Worm (Caenorhabditis elegans) whole organism, young adult: ENCODE results near the gene glb-17.

Experiments
- B0035.1 ChIP-seq: sonication (generic microtip); optimal IDR thresholded peaks from 2 replicates; lab custom pipeline; 2016; ENCODE audit warnings: missing genetic modification characterization, mild to moderate bottlenecking, missing compliant biosample characterization, missing genotype, missing genetic modification reagents
- F33H1.4 ChIP-seq: fragments of 200-800 bp; sonication (Bioruptor generic); IDR thresholded peaks from 2 replicates; pipeline ENCODE4 v1.3.6; 2022; ENCODE audit warnings: missing genetic modification reagents, missing genetic modification characterization, missing compliant biosample characterization
- F37B4.10 ChIP-seq: fragments of 200-800 bp; sonication (Bioruptor generic); IDR thresholded peaks from 2 replicates; pipeline ENCODE4 v1.3.6; 2022; ENCODE audit warnings: missing genetic modification characterization, missing compliant biosample characterization
- K11D2.4 ChIP-seq: fragments of 200-800 bp; sonication (Bioruptor generic); IDR thresholded peaks from 2 replicates; pipeline ENCODE4 v1.3.6; 2022; ENCODE audit warnings: missing genetic modification reagents, missing genetic modification characterization, missing compliant biosample characterization
- T26A5.8 ChIP-seq: sonication (generic microtip); optimal IDR thresholded peaks from 2 replicates; lab custom pipeline; 2016; ENCODE audit warnings: missing genetic modification characterization, missing compliant biosample characterization
- Y95B8A.8 ChIP-seq: fragments of 200-800 bp; sonication (Bioruptor generic); IDR thresholded peaks from 2 replicates; pipeline ENCODE4 v1.3.6; 2022; ENCODE audit warnings: missing genetic modification reagents, missing genetic modification characterization, missing compliant biosample characterization
- ama-1 ChIP-seq, 3 experiments: fragments of 150-350 bp in 1 of 3; sonication (generic microtip) in 2 of 3; optimal IDR thresholded peaks; 2 replicates each; lab custom pipeline; 2014 to 2018; ENCODE audit warnings: missing biosample characterization in 2 of 3, missing genetic modification characterization in 2 of 3, missing genetic modification reagents in 2 of 3
- athp-1 ChIP-seq: sonication (generic microtip); optimal IDR thresholded peaks from 2 replicates; lab custom pipeline; 2017; ENCODE audit warnings: mild to moderate bottlenecking, missing genetic modification characterization, missing compliant biosample characterization
- bed-1 ChIP-seq: fragments of 200-800 bp; sonication (Bioruptor generic); IDR thresholded peaks from 2 replicates; pipeline ENCODE4 v1.3.6; 2022; ENCODE audit warnings: missing genetic modification reagents, missing genetic modification characterization, missing compliant biosample characterization
- cebp-2 ChIP-seq: fragments of 200-800 bp; sonication (Bioruptor generic); IDR thresholded peaks from 2 replicates; pipeline ENCODE4 v1.3.6; 2022; ENCODE audit warnings: missing genetic modification characterization, missing compliant biosample characterization
- ceh-27 ChIP-seq: fragments of 200-800 bp; sonication (Bioruptor generic); optimal IDR thresholded peaks from 2 replicates; lab custom pipeline; 2018; ENCODE audit warnings: mild to moderate bottlenecking, missing genetic modification characterization, moderate library complexity, missing compliant biosample characterization
- ceh-79 ChIP-seq: sonication (generic microtip); optimal IDR thresholded peaks from 2 replicates; lab custom pipeline; 2017; ENCODE audit warnings: mild to moderate bottlenecking, missing genetic modification characterization, missing compliant biosample characterization
- chd-7 ChIP-seq: sonication (generic microtip); optimal IDR thresholded peaks from 2 replicates; lab custom pipeline; 2016; ENCODE audit warnings: mild to moderate bottlenecking, missing genetic modification characterization, moderate library complexity, missing compliant biosample characterization
- egl-44 ChIP-seq: fragments of 200-800 bp; sonication (Bioruptor generic); IDR thresholded peaks from 2 replicates; pipeline ENCODE4 v1.3.6; 2022; ENCODE audit warnings: missing genetic modification reagents, missing genetic modification characterization, missing compliant biosample characterization
- egrh-3 ChIP-seq: fragments of 200-800 bp; sonication (Bioruptor generic); IDR thresholded peaks from 2 replicates; pipeline ENCODE4 v1.3.6; 2022; ENCODE audit warnings: missing genetic modification reagents, missing genetic modification characterization, missing compliant biosample characterization
- ekl-4 ChIP-seq: fragments of 200-800 bp; sonication (Bioruptor generic); IDR thresholded peaks from 2 replicates; pipeline ENCODE4 v1.3.6; 2022; ENCODE audit warnings: missing genetic modification reagents, missing genetic modification characterization, missing compliant biosample characterization
- ets-4 ChIP-seq: fragments of 200-800 bp; sonication (Bioruptor generic); optimal IDR thresholded peaks from 2 replicates; lab custom pipeline; 2018; ENCODE audit warnings: mild to moderate bottlenecking, missing genetic modification characterization, missing compliant biosample characterization
- gei-17 ChIP-seq: fragments of 200-800 bp; sonication (Bioruptor generic); optimal IDR thresholded peaks from 2 replicates; lab custom pipeline; 2018; ENCODE audit warnings: mild to moderate bottlenecking, missing genetic modification characterization, missing compliant biosample characterization
- hlh-12 ChIP-seq: sonication (generic microtip); optimal IDR thresholded peaks from 2 replicates; lab custom pipeline; 2016; ENCODE audit warnings: missing genetic modification characterization, missing compliant biosample characterization
- hrde-1 ChIP-seq: sonication (generic microtip); optimal IDR thresholded peaks from 2 replicates; lab custom pipeline; 2016; ENCODE audit warnings: missing genetic modification characterization, mild to moderate bottlenecking, missing compliant biosample characterization, moderate library complexity, missing genotype, missing genetic modification reagents, borderline replicate concordance
- hsf-1 ChIP-seq: fragments of 200-800 bp; sonication (Bioruptor generic); IDR thresholded peaks from 2 replicates; pipeline ENCODE4 v1.3.6; 2022; ENCODE audit warnings: missing genetic modification reagents, missing genetic modification characterization, missing compliant biosample characterization
- lin-35 ChIP-seq, 3 experiments: fragments of 150-350 bp in 2 of 3; sonication (generic microtip) in 1 of 3; optimal IDR thresholded peaks; 2 replicates each; lab custom pipeline; 2014 to 2018; ENCODE audit warnings: missing biosample characterization in 3 of 3, missing genetic modification characterization in 3 of 3, missing genetic modification reagents in 3 of 3
- lin-40 ChIP-seq: sonication (generic microtip); optimal IDR thresholded peaks from 2 replicates; lab custom pipeline; 2016; ENCODE audit warnings: missing genetic modification characterization, mild to moderate bottlenecking, missing compliant biosample characterization, missing genotype, missing genetic modification reagents
- madf-3 ChIP-seq: fragments of 200-800 bp; sonication (Bioruptor generic); IDR thresholded peaks from 2 replicates; pipeline ENCODE4 v1.3.6; 2022; ENCODE audit warnings: missing genetic modification reagents, missing genetic modification characterization, missing compliant biosample characterization
- madf-8 ChIP-seq: fragments of 200-800 bp; sonication (Bioruptor generic); conservative IDR thresholded peaks from 2 replicates; pipeline ENCODE4 v1.3.6; 2022; ENCODE audit warnings: missing genetic modification reagents, missing genetic modification characterization, missing compliant biosample characterization
- nhr-120 ChIP-seq: fragments of 200-800 bp; sonication (Bioruptor generic); IDR thresholded peaks from 2 replicates; pipeline ENCODE4 v1.3.6; 2022; ENCODE audit warnings: missing genetic modification characterization, missing compliant biosample characterization
- nhr-80 ChIP-seq: sonication (generic microtip); optimal IDR thresholded peaks from 2 replicates; lab custom pipeline; 2016; ENCODE audit warnings: missing genetic modification characterization, missing compliant biosample characterization
- pha-4 ChIP-seq: fragments of 150-350 bp; sonication (generic microtip); optimal IDR thresholded peaks from 2 replicates; lab custom pipeline; 2014; ENCODE audit warnings: missing biosample characterization, missing genetic modification reagents, missing genetic modification characterization
- sea-2 ChIP-seq: fragments of 200-800 bp; sonication (Bioruptor generic); IDR thresholded peaks from 2 replicates; pipeline ENCODE4 v1.3.6; 2022; ENCODE audit warnings: missing genetic modification characterization, missing compliant biosample characterization
- snpc-1.3 ChIP-seq: sonication (generic microtip); optimal IDR thresholded peaks from 2 replicates; lab custom pipeline; 2017; ENCODE audit warnings: missing genetic modification characterization, mild to moderate bottlenecking, missing compliant biosample characterization, antibody characterized with exemption, moderate library complexity, missing genotype, missing genetic modification reagents; ENCODE audit not compliant: insufficient read depth
- snpc-3.4 ChIP-seq: sonication (generic microtip); optimal IDR thresholded peaks from 2 replicates; lab custom pipeline; 2017; ENCODE audit warnings: missing genetic modification characterization, mild to moderate bottlenecking, missing compliant biosample characterization, antibody characterized with exemption, moderate library complexity, missing genotype, missing genetic modification reagents
- snpc-4 ChIP-seq, 5 experiments: fragments of 150-350 bp in 1 of 5; sonication (generic microtip) in 4 of 5; optimal IDR thresholded peaks; 2 replicates each; lab custom pipeline; 2014 to 2018; ENCODE audit warnings: missing genetic modification characterization in 5 of 5, missing biosample characterization in 3 of 5, antibody characterized with exemption in 2 of 5, mild to moderate bottlenecking in 2 of 5, missing compliant biosample characterization in 2 of 5, missing genotype in 2 of 5, moderate library complexity in 2 of 5, missing genetic modification reagents in 1 of 5
- tbp1 ChIP-seq: fragments of 200-800 bp; sonication (Bioruptor generic); optimal IDR thresholded peaks from 2 replicates; lab custom pipeline; 2018; ENCODE audit warnings: mild to moderate bottlenecking, missing genetic modification characterization, missing compliant biosample characterization
- ztf-22 ChIP-seq: fragments of 200-800 bp; sonication (Bioruptor generic); optimal IDR thresholded peaks from 2 replicates; lab custom pipeline; 2018; ENCODE audit warnings: mild to moderate bottlenecking, missing genetic modification characterization, moderate library complexity, missing compliant biosample characterization
- ztf-26 ChIP-seq: sonication (generic microtip); optimal IDR thresholded peaks from 2 replicates; lab custom pipeline; 2017; ENCODE audit warnings: missing genetic modification characterization, missing compliant biosample characterization

Gene glb-17

ce11 chrX:9620136-9620535 is 43.3 kb upstream of the glb-17 start, which contains the start of gene C11E4.8:
C11E4.8 (plus strand) TSS chrX:9620436.
- TF ChIP-seq chd-7 (no peak), ets-4 (GFP tag; lab: Kevin White, UChicago) (no peak), egrh-3 (GFP tag; lab: Robert Waterston, UW) (no peak), F37B4.10 (GFP tag; lab: Robert Waterston, UW) (no peak), madf-8 (GFP tag; lab: Robert Waterston, UW) (no peak), egl-44 (GFP tag; lab: Robert Waterston, UW) (no peak), snpc-3.4 (tag; lab: Kevin White, UChicago) (no peak), ekl-4 (GFP tag; lab: Robert Waterston, UW) (no peak), hsf-1 (no peak), ceh-79 (tag; lab: Kevin White, UChicago) (no peak), F33H1.4 (GFP tag; lab: Robert Waterston, UW) (no peak)

- TF ChIP-seq F37B4.10 (GFP tag; lab: Robert Waterston, UW) (no peak), sea-2 (GFP tag; lab: Robert Waterston, UW) (no peak), athp-1 (tag; lab: Kevin White, UChicago) (no peak), madf-3 (no peak), ztf-26 (tag; lab: Kevin White, UChicago) (peak; percentile 11), pha-4 (no peak), cebp-2 (GFP tag; lab: Robert Waterston, UW) (0 out of 2 replicates have a peak, but pooled peaks have one; percentile 33), ama-1 (optimal IDR thresholded peaks at IDR 0.05; lab: Kevin White, UChicago) (no peak), ama-1 (GFP tag; optimal IDR thresholded peaks at IDR 0.05; lab: Kevin White, UChicago) (no peak), snpc-4 (GFP tag; optimal IDR thresholded peaks at IDR 0.05; lab: Kevin White, UChicago) (no peak), snpc-4 (tag; optimal IDR thresholded peaks at IDR 0.05; lab: Kevin White, UChicago) (no peak), T26A5.8 (tag; lab: Kevin White, UChicago) (no peak), nhr-80 (no peak), tbp1 (GFP tag; lab: Kevin White, UChicago) (no peak), lin-35 (GFP tag; optimal IDR thresholded peaks at IDR 0.05; lab: Kevin White, UChicago) (no peak), snpc-3.4 (tag; lab: Kevin White, UChicago) (no peak), gei-17 (GFP tag; lab: Kevin White, UChicago) (no peak), lin-40 (peak; percentile 39), hrde-1 (tag; lab: Kevin White, UChicago) (no peak), hlh-12 (tag; lab: Kevin White, UChicago) (no peak)
Observed at ce11 chrX:9616919-9617318, 40.1 kb upstream of the glb-17 start, which contains the start of gene C11E4.7. C11E4.7 (plus strand) TSS chrX:9617219.

- no peak for TF ChIP-seq bed-1 (GFP tag; lab: Robert Waterston, UW)
- TF ChIP-seq snpc-1.3 (tag; lab: Kevin White, UChicago): no peak
- TF ChIP-seq K11D2.4: no peak
- TF ChIP-seq ceh-27 (GFP tag; lab: Kevin White, UChicago): no peak
- no peak for TF ChIP-seq sea-2 (GFP tag; lab: Robert Waterston, UW)
- no peak for TF ChIP-seq B0035.1 (tag; lab: Kevin White, UChicago)
- no peak for TF ChIP-seq Y95B8A.8
- no peak for TF ChIP-seq nhr-120 (GFP tag; lab: Robert Waterston, UW)
- no peak for TF ChIP-seq ztf-22 (GFP tag; lab: Kevin White, UChicago)
Observed at ce11 chrX:9610040-9610613, 33.3 kb upstream of the glb-17 start, which contains the start of gene C11E4.6. C11E4.6 (plus strand) TSS chrX:9610563.
